Worm (Caenorhabditis elegans): ENCODE measurements around the gene F55A11.8.

ce11 chrV:11820551-11820950 is 32.6 kb downstream of the F55A11.8 start:
- no peak for TF ChIP-seq T22C8.4 (GFP tag; IDR thresholded peaks at IDR 0.05)
- no peak for TF ChIP-seq flt-1 (GFP tag; IDR thresholded peaks at IDR 0.05)

Data from whole organism, midembryonic.